Worm (Caenorhabditis elegans) whole organism, L3 larva: ENCODE measurements around the gene Y54G2A.77.

Source experiments
- ceh-82 ChIP-seq: fragments of 150-350 bp; optimal IDR thresholded peaks from 2 replicates; lab custom pipeline; 2014; ENCODE audit warnings: missing biosample characterization, missing genetic modification characterization
- daf-12 ChIP-seq: fragments of 150-350 bp; optimal IDR thresholded peaks from 2 replicates; lab custom pipeline; 2014; ENCODE audit warnings: missing biosample characterization, missing genetic modification reagents, missing genetic modification characterization
- egl-5 ChIP-seq: fragments of 150-350 bp; optimal IDR thresholded peaks from 2 replicates; lab custom pipeline; 2017; ENCODE audit warnings: missing biosample characterization, missing genetic modification reagents, missing genetic modification characterization, inconsistent platforms
- elt-1 ChIP-seq: fragments of 150-350 bp; optimal IDR thresholded peaks from 2 replicates; lab custom pipeline; 2014; ENCODE audit warnings: missing biosample characterization, missing genetic modification characterization
- fos-1 ChIP-seq: fragments of 150-350 bp; optimal IDR thresholded peaks from 2 replicates; lab custom pipeline; 2014; ENCODE audit warnings: missing biosample characterization, missing genetic modification characterization
- lin-15B ChIP-seq: fragments of 150-350 bp; optimal IDR thresholded peaks from 2 replicates; lab custom pipeline; 2014; ENCODE audit warnings: missing biosample characterization, missing genetic modification characterization
- nhr-12 ChIP-seq: fragments of 150-350 bp; optimal IDR thresholded peaks from 2 replicates; lab custom pipeline; 2014; ENCODE audit warnings: missing biosample characterization, missing genetic modification characterization
- nhr-237 ChIP-seq: fragments of 150-350 bp; optimal IDR thresholded peaks from 2 replicates; lab custom pipeline; 2014; ENCODE audit warnings: missing biosample characterization, missing genetic modification characterization
- nhr-28 ChIP-seq: fragments of 150-350 bp; optimal IDR thresholded peaks from 2 replicates; lab custom pipeline; 2014; ENCODE audit warnings: missing biosample characterization, missing genetic modification characterization
- pha-4 ChIP-seq: fragments of 150-350 bp; optimal IDR thresholded peaks from 2 replicates; lab custom pipeline; 2014; ENCODE audit warnings: missing biosample characterization, missing genetic modification reagents, missing genetic modification characterization
- sea-2 ChIP-seq: fragments of 150-350 bp; sonication (generic microtip); optimal IDR thresholded peaks from 4 replicates; lab custom pipeline; 2014; ENCODE audit warnings: missing biosample characterization, missing genetic modification reagents, missing genetic modification characterization
- ztf-11 ChIP-seq: fragments of 150-350 bp; optimal IDR thresholded peaks from 2 replicates; lab custom pipeline; 2014; ENCODE audit warnings: missing biosample characterization, missing genetic modification characterization

DNA sequence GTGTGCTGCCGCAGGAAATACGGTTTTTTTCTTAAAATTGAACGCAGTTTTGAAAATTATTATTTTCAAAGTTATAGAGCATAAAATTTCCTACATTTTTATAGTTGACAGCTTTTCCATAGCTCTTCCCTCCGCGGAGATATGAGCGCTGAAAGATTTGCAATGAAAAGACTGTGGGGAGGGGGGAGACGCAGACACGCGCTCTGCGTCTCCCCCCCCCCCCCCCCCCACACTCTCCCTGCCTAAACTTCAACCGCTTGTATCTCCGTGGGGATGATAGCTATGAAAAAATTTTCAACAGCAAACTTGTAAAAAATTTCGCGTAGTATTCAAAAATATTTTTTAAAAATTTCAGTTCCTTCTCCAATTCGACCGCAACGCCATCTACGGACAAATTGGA lies 1.0 kb upstream of the Y54G2A.77 start:
- TF ChIP-seq ztf-11 (tag; lab: Kevin White, UChicago) (no peak), ceh-82 (tag; lab: Kevin White, UChicago) (no peak), nhr-12 (tag; lab: Kevin White, UChicago) (no peak), fos-1 (no peak), elt-1 (tag; lab: Kevin White, UChicago) (no peak), lin-15B (tag; lab: Kevin White, UChicago) (no peak), nhr-237 (no peak), nhr-28 (tag; lab: Kevin White, UChicago) (no peak), egl-5 (tag; lab: Kevin White, UChicago) (no peak), sea-2 (GFP tag; lab: Kevin White, UChicago) (no peak), daf-12 (tag; lab: Kevin White, UChicago) (no peak), pha-4 (no peak)
